Worm (Caenorhabditis elegans) whole organism, late embryonic: Measurements from ENCODE around the gene D1086.5.

Source experiments
- C08G9.2 ChIP-seq: sonication (generic microtip); optimal IDR thresholded peaks from 2 replicates; lab custom pipeline; 2016; ENCODE audit warnings: mild to moderate bottlenecking, missing genetic modification characterization, moderate library complexity, missing compliant biosample characterization
- K02D7.2 ChIP-seq: sonication (generic microtip); optimal IDR thresholded peaks from 2 replicates; lab custom pipeline; 2017; ENCODE audit warnings: mild to moderate bottlenecking, missing genetic modification characterization, missing compliant biosample characterization
- T23F11.4 ChIP-seq: fragments of 200-800 bp; sonication (Bioruptor generic); optimal IDR thresholded peaks from 2 replicates; lab custom pipeline; 2018; ENCODE audit warnings: mild to moderate bottlenecking, missing genetic modification characterization, missing compliant biosample characterization
- Y22D7AL.16 ChIP-seq: sonication (generic microtip); optimal IDR thresholded peaks from 2 replicates; lab custom pipeline; 2016; ENCODE audit warnings: missing genetic modification characterization, missing compliant biosample characterization
- ahr-1 ChIP-seq: sonication (generic microtip); optimal IDR thresholded peaks from 2 replicates; lab custom pipeline; 2016; ENCODE audit warnings: missing genetic modification characterization, missing compliant biosample characterization
- ama-1 ChIP-seq: fragments of 150-350 bp; optimal IDR thresholded peaks from 2 replicates; lab custom pipeline; 2014
- ceh-19 ChIP-seq: fragments of 200-800 bp; sonication (Bioruptor generic); optimal IDR thresholded peaks from 2 replicates; lab custom pipeline; 2018; ENCODE audit warnings: mild to moderate bottlenecking, missing genetic modification characterization, missing compliant biosample characterization
- ceh-22 ChIP-seq: sonication (generic microtip); optimal IDR thresholded peaks from 2 replicates; lab custom pipeline; 2017; ENCODE audit warnings: missing biosample characterization, missing genetic modification characterization
- ceh-30 ChIP-seq: fragments of 150-350 bp; optimal IDR thresholded peaks from 2 replicates; lab custom pipeline; 2014; ENCODE audit warnings: missing biosample characterization, missing genetic modification characterization
- ceh-34 ChIP-seq: sonication (generic microtip); optimal IDR thresholded peaks from 2 replicates; lab custom pipeline; 2016; ENCODE audit warnings: mild to moderate bottlenecking, missing genetic modification characterization, missing compliant biosample characterization
- ceh-48 ChIP-seq: sonication (generic microtip); optimal IDR thresholded peaks from 2 replicates; lab custom pipeline; 2016; ENCODE audit warnings: missing genetic modification characterization, inconsistent platforms, missing compliant biosample characterization
- ceh-9 ChIP-seq: sonication (generic microtip); optimal IDR thresholded peaks from 2 replicates; lab custom pipeline; 2016; ENCODE audit warnings: mild to moderate bottlenecking, missing genetic modification characterization, inconsistent platforms, missing compliant biosample characterization
- dmd-4 ChIP-seq: sonication (generic microtip); optimal IDR thresholded peaks from 2 replicates; lab custom pipeline; 2016; ENCODE audit warnings: borderline replicate concordance, missing genetic modification characterization, missing compliant biosample characterization
- dve-1 ChIP-seq: sonication (generic microtip); optimal IDR thresholded peaks from 2 replicates; lab custom pipeline; 2017; ENCODE audit warnings: antibody characterized with exemption, mild to moderate bottlenecking, missing genetic modification characterization, missing compliant biosample characterization
- elt-2 ChIP-seq: sonication (generic microtip); optimal IDR thresholded peaks from 2 replicates; lab custom pipeline; 2016; ENCODE audit warnings: missing genetic modification reagents, missing genetic modification characterization, missing compliant biosample characterization
- ets-4 ChIP-seq: sonication (generic microtip); optimal IDR thresholded peaks from 2 replicates; lab custom pipeline; 2016; ENCODE audit warnings: missing genetic modification characterization, missing compliant biosample characterization
- fkh-10 ChIP-seq: fragments of 150-350 bp; optimal IDR thresholded peaks from 2 replicates; lab custom pipeline; 2014; ENCODE audit warnings: missing biosample characterization, missing genetic modification reagents, missing genetic modification characterization
- fkh-6 ChIP-seq: sonication (generic microtip); optimal IDR thresholded peaks from 2 replicates; lab custom pipeline; 2016; ENCODE audit warnings: missing genetic modification characterization, missing compliant biosample characterization
- hlh-15 ChIP-seq: sonication (generic microtip); optimal IDR thresholded peaks from 2 replicates; lab custom pipeline; 2016; ENCODE audit warnings: missing genetic modification characterization, missing compliant biosample characterization
- hlh-6 ChIP-seq: sonication (generic microtip); optimal IDR thresholded peaks from 2 replicates; lab custom pipeline; 2016; ENCODE audit warnings: missing genotype, missing genetic modification characterization, missing compliant biosample characterization
- hlh-8 ChIP-seq: sonication (generic microtip); optimal IDR thresholded peaks from 2 replicates; lab custom pipeline; 2016; ENCODE audit warnings: missing genotype, missing genetic modification characterization, missing compliant biosample characterization
- lin-11 ChIP-seq: fragments of 200-800 bp; sonication (Bioruptor generic); optimal IDR thresholded peaks from 2 replicates; lab custom pipeline; 2018; ENCODE audit warnings: mild to moderate bottlenecking, missing genetic modification characterization, missing compliant biosample characterization
- nfya-1 ChIP-seq: sonication (generic microtip); optimal IDR thresholded peaks from 2 replicates; lab custom pipeline; 2017; ENCODE audit warnings: missing genetic modification characterization, mild to moderate bottlenecking, missing compliant biosample characterization, antibody characterized with exemption, moderate library complexity
- nhr-11 ChIP-seq: fragments of 150-350 bp; optimal IDR thresholded peaks from 2 replicates; lab custom pipeline; 2014; ENCODE audit warnings: missing biosample characterization, missing genetic modification characterization
- npax-4 ChIP-seq: sonication (generic microtip); optimal IDR thresholded peaks from 2 replicates; lab custom pipeline; 2016; ENCODE audit warnings: missing genetic modification characterization, missing compliant biosample characterization
- odd-2 ChIP-seq: sonication (generic microtip); optimal IDR thresholded peaks from 2 replicates; lab custom pipeline; 2017; ENCODE audit warnings: antibody characterized with exemption, mild to moderate bottlenecking, missing genetic modification characterization, missing compliant biosample characterization
- pag-3 ChIP-seq: sonication (generic microtip); optimal IDR thresholded peaks from 2 replicates; lab custom pipeline; 2016; ENCODE audit warnings: missing compliant biosample characterization, missing genetic modification characterization, borderline replicate concordance
- pqm-1 ChIP-seq: sonication (generic microtip); optimal IDR thresholded peaks from 2 replicates; lab custom pipeline; 2016; ENCODE audit warnings: missing genetic modification characterization, missing compliant biosample characterization
- rnt-1 ChIP-seq: sonication (generic microtip); optimal IDR thresholded peaks from 2 replicates; lab custom pipeline; 2016; ENCODE audit warnings: missing genetic modification characterization, missing compliant biosample characterization
- sox-2 ChIP-seq: fragments of 200-800 bp; sonication (Bioruptor generic); IDR thresholded peaks from 2 replicates; pipeline ENCODE4 v1.3.6; 2022; ENCODE audit warnings: missing genetic modification reagents, missing genetic modification characterization, missing compliant biosample characterization
- syd-9 ChIP-seq: sonication (generic microtip); optimal IDR thresholded peaks from 2 replicates; lab custom pipeline; 2016; ENCODE audit warnings: mild to moderate bottlenecking, missing genetic modification characterization, moderate library complexity, missing compliant biosample characterization
- tbx-2 ChIP-seq: sonication (generic microtip); optimal IDR thresholded peaks from 2 replicates; lab custom pipeline; 2016; ENCODE audit warnings: missing genetic modification characterization, missing compliant biosample characterization
- unc-3 ChIP-seq, 2 experiments: fragments of 200-800 bp in 1 of 2; sonication (Bioruptor generic) in 1 of 2; sonication (generic microtip) in 1 of 2; conservative IDR thresholded peaks in 1 of 2; optimal IDR thresholded peaks in 1 of 2; 2 replicates each; pipeline versions ENCODE4 v1.3.6 to Lab custom; 2016 to 2022; ENCODE audit warnings: missing compliant biosample characterization in 2 of 2, missing genetic modification characterization in 2 of 2, missing genetic modification reagents in 1 of 2
- unc-42 ChIP-seq: sonication (generic microtip); optimal IDR thresholded peaks from 2 replicates; lab custom pipeline; 2016; ENCODE audit warnings: missing genotype, missing genetic modification characterization, missing compliant biosample characterization
- unc-55 ChIP-seq: sonication (generic microtip); optimal IDR thresholded peaks from 2 replicates; lab custom pipeline; 2017; ENCODE audit warnings: missing biosample characterization, missing genetic modification reagents, missing genetic modification characterization
- ztf-16 ChIP-seq: sonication (generic microtip); optimal IDR thresholded peaks from 2 replicates; lab custom pipeline; 2017; ENCODE audit warnings: missing genetic modification characterization, missing compliant biosample characterization

D1086.5 gene

DNA sequence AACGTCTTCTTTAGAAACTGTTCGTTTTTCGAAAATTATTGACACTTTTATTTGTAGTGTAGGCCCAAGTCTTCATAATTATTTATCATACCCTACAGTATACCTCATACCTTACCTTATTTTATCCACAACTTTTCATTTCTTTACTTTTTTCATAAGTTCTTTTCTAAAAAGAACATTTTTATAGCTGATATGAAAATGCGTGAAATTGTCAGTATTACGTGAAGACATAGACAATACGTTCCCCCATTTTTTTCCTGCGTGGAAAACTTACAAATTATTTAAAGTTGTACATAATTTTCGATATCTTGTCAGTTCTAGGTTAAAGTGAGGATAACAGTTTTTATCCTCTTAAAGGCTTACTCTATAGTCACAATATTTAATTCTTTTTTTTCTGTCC, 20.3 kb downstream of the D1086.5 start:
- TF ChIP-seq ceh-19 (GFP tag; lab: Kevin White, UChicago) (no peak), ceh-22 (no peak), fkh-6 (tag; lab: Kevin White, UChicago) (no peak), C08G9.2 (no peak), hlh-8 (tag; lab: Kevin White, UChicago) (no peak), syd-9 (tag; lab: Kevin White, UChicago) (no peak), ztf-16 (tag; lab: Kevin White, UChicago) (no peak), elt-2 (no peak), dmd-4 (tag; lab: Kevin White, UChicago) (no peak), unc-55 (no peak), Y22D7AL.16 (no peak)

DNA sequence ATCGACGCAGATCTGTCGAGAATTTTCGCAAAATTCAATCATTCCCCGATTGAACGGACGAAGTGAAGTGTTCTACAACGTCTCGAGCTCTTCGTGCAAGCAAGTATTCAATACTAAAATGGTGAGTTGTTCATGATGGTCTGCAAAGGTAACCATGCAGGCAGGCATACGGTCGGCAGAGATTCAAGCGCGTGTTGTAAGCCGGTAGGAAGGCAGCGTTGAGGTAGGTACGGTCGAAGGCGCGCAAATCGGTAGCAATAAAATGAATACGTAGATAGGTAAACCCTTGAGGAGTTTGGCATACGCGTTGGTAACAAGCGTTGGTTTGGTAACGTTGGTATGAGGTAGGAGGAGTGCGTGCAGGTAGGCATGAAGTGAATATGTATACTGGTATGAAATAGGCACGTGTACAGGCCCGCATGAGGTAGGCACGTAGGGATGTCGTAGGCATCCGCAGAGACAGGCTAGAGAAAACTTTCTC, 22.3 kb downstream of the D1086.5 start, which contains the start of gene D1086.17:
Gene D1086.17 (plus strand): TSS at position 51 of the 481 bp plus-strand sequence.
- TF ChIP-seq nhr-11 (tag; lab: Kevin White, UChicago) (no peak), elt-2 (no peak), odd-2 (tag; lab: Kevin White, UChicago) (no peak), pqm-1 (tag; lab: Kevin White, UChicago) (no peak), K02D7.2 (tag; lab: Kevin White, UChicago) (no peak), unc-3 (GFP tag; conservative IDR thresholded peaks at IDR 0.05; lab: Robert Waterston, UW) (no peak), unc-3 (tag; optimal IDR thresholded peaks at IDR 0.05; lab: Kevin White, UChicago) (no peak), npax-4 (tag; lab: Kevin White, UChicago) (no peak), fkh-10 (GFP tag; lab: Kevin White, UChicago) (no peak), ceh-22 (no peak), hlh-15 (tag; lab: Kevin White, UChicago) (no peak), lin-11 (tag; lab: Kevin White, UChicago) (no peak), Y22D7AL.16 (no peak), ahr-1 (tag; lab: Kevin White, UChicago) (no peak), ama-1 (lab: Kevin White, UChicago) (no peak)

ce11 chrV:14064422-14064821, 25.7 kb downstream of the D1086.5 start, which contains the start of gene D1086.21:
TSS of gene D1086.21 (plus strand) at chrV:14064722.
- no peak for TF ChIP-seq ceh-48 (tag; lab: Kevin White, UChicago)
- no peak for TF ChIP-seq ceh-34 (tag; lab: Kevin White, UChicago)
- TF ChIP-seq rnt-1 = no peak
- no peak for TF ChIP-seq ets-4 (tag; lab: Kevin White, UChicago)
- no peak for TF ChIP-seq unc-42
- no peak for TF ChIP-seq ceh-9 (tag; lab: Kevin White, UChicago)
- no peak for TF ChIP-seq T23F11.4 (GFP tag; lab: Kevin White, UChicago)
- no peak for TF ChIP-seq unc-3 (GFP tag; conservative IDR thresholded peaks at IDR 0.05; lab: Robert Waterston, UW)
- no peak for TF ChIP-seq unc-3 (tag; optimal IDR thresholded peaks at IDR 0.05; lab: Kevin White, UChicago)
- TF ChIP-seq hlh-6 (tag; lab: Kevin White, UChicago) = no peak
- TF ChIP-seq ztf-16 (tag; lab: Kevin White, UChicago) = no peak
- TF ChIP-seq tbx-2 (tag; lab: Kevin White, UChicago) = no peak

ce11 chrV:14063980-14064379, 26.2 kb downstream of the D1086.5 start:
- TF ChIP-seq dve-1 (tag; lab: Kevin White, UChicago) (no peak), ceh-30 (no peak), pag-3 (no peak), nfya-1 (tag; lab: Kevin White, UChicago) (peak; percentile 94), sox-2 (GFP tag; lab: Robert Waterston, UW) (no peak)
